Worm (Caenorhabditis elegans) whole organism, L4/young adult: ENCODE measurements around the gene fbxa-42.

Experiments
- W03F9.2 ChIP-seq: fragments of 150-350 bp; optimal IDR thresholded peaks from 2 replicates; lab custom pipeline; 2014; ENCODE audit warnings: missing biosample characterization, missing genetic modification characterization
- dao-5 ChIP-seq: sonication (generic microtip); optimal IDR thresholded peaks from 2 replicates; lab custom pipeline; 2016; ENCODE audit warnings: missing genotype, missing genetic modification characterization, moderate library complexity, missing compliant biosample characterization
- him-1 ChIP-seq: sonication (generic microtip); optimal IDR thresholded peaks from 2 replicates; lab custom pipeline; 2016; ENCODE audit warnings: missing genotype, missing genetic modification reagents, missing genetic modification characterization, missing compliant biosample characterization

DNA sequence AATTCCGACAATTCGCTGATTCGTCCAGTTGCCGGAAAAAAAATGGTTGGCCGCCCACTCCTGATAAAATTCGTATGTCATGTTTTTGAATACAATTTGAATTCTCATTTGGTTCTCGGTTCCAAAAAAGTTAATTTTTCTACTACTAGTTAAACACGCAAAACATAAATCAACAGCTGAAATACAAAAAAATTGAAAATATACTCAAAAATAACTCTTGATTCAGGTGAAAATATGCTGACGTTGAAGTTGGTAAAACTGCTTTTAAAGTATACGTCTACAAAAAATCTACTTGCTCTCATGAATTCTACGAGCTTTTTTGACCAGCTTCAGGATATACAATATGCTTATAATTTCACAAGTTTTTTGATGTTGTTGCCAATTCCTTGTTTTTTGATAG is 20.8 kb downstream of the fbxa-42 start, which contains the start of gene srz-56:
- TF ChIP-seq him-1 (no peak), W03F9.2 (no peak), dao-5 (tag; lab: Kevin White, UChicago) (no peak)
